Worm (Caenorhabditis elegans) whole organism, L4/young adult: ENCODE measurements around the gene fis-1.

ENCODE experiments used
- W03F9.2 ChIP-seq: fragments of 150-350 bp; optimal IDR thresholded peaks from 2 replicates; lab custom pipeline; 2014; ENCODE audit warnings: missing biosample characterization, missing genetic modification characterization
- dao-5 ChIP-seq: sonication (generic microtip); optimal IDR thresholded peaks from 2 replicates; lab custom pipeline; 2016; ENCODE audit warnings: missing genotype, missing genetic modification characterization, moderate library complexity, missing compliant biosample characterization
- him-1 ChIP-seq: sonication (generic microtip); optimal IDR thresholded peaks from 2 replicates; lab custom pipeline; 2016; ENCODE audit warnings: missing genotype, missing genetic modification reagents, missing genetic modification characterization, missing compliant biosample characterization

ce11 chrII:6752850-6753249 is 2.1 kb upstream of the fis-1 start, which contains the start of gene F41G3.21:
- TF ChIP-seq him-1 (no peak), W03F9.2 (tag; lab: Kevin White, UChicago) (no peak), dao-5 (tag; lab: Kevin White, UChicago) (no peak)
